Worm (Caenorhabditis elegans): ENCODE data around the gene F59B10.5.

The F59B10.5 gene

DNA sequence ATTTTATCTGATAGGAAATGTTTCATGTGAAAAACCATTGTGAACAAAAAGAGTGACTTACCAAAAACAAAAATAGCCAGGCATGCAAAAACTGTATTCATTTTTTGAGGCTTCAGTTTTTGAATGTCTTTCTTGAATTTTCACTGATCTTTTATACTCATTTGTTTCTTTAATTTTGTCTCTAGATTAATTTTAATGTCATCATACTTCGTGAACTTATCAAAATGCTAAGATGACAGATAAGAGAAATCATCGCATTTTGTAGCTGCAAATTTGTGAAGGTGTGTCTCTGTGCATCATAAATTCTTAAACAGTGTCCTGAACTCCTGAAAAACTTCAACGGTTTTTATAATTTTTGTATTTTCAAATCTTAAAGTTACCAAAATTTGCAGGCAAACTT is 47.4 kb downstream of the F59B10.5 start, which contains the start of gene clec-58:
Gene clec-58, minus strand, starts transcription at position 101 of the 400 bp plus-strand sequence.
- TF ChIP-seq mab-5 (tag; optimal IDR thresholded peaks at IDR 0.05) (no peak), lsy-2 (tag; optimal IDR thresholded peaks at IDR 0.05) (no peak), ztf-1 (GFP tag; conservative IDR thresholded peaks at IDR 0.05) (no peak), nhr-10 (tag; optimal IDR thresholded peaks at IDR 0.05) (no peak), crh-2 (tag; optimal IDR thresholded peaks at IDR 0.05) (no peak), sem-4 (tag; optimal IDR thresholded peaks at IDR 0.05) (no peak), zag-1 (tag; optimal IDR thresholded peaks at IDR 0.05) (no peak), ceh-16 (tag; optimal IDR thresholded peaks at IDR 0.05) (no peak), dmd-4 (tag; optimal IDR thresholded peaks at IDR 0.05) (no peak)

- no peak for TF ChIP-seq mdl-1 (tag; optimal IDR thresholded peaks at IDR 0.05)
These were observed 51.7 kb downstream of the F59B10.5 start, which contains the start of gene ZK666.2 for ce11 chrII:10471790-10472189. Gene ZK666.2 (minus strand): TSS chrII:10471890.

Data from whole organism, L2 larva.